Worm (Caenorhabditis elegans) whole organism, L2 larva: ENCODE data around the gene T12D8.9.
A peak's percentile ranks its signal among the peaks of the same experiment; 100 is the strongest.

ENCODE experiments used
- C34F6.9 ChIP-seq: fragments of 150-350 bp; optimal IDR thresholded peaks from 2 replicates; lab custom pipeline; 2014; ENCODE audit warnings: missing biosample characterization, missing genetic modification characterization
- F13H6.1 ChIP-seq: sonication (generic microtip); optimal IDR thresholded peaks from 2 replicates; lab custom pipeline; 2016; ENCODE audit warnings: missing genetic modification characterization, missing compliant biosample characterization
- R02D3.7 ChIP-seq: fragments of 150-350 bp; optimal IDR thresholded peaks from 2 replicates; lab custom pipeline; 2014; ENCODE audit warnings: missing biosample characterization, missing genetic modification characterization
- Y55F3AM.14 ChIP-seq: fragments of 200-800 bp; sonication (Bioruptor generic); optimal IDR thresholded peaks from 2 replicates; lab custom pipeline; 2018; ENCODE audit warnings: mild to moderate bottlenecking, missing genetic modification characterization, missing compliant biosample characterization
- ZK546.5 ChIP-seq: sonication (generic microtip); optimal IDR thresholded peaks from 2 replicates; lab custom pipeline; 2017; ENCODE audit warnings: missing biosample characterization, missing genetic modification characterization
- aly-2 ChIP-seq: fragments of 150-350 bp; optimal IDR thresholded peaks from 2 replicates; lab custom pipeline; 2014; ENCODE audit warnings: missing biosample characterization, missing genetic modification characterization
- ama-1 ChIP-seq: fragments of 150-350 bp; optimal IDR thresholded peaks from 2 replicates; lab custom pipeline; 2018; ENCODE audit warnings: inconsistent platforms
- blmp-1 ChIP-seq: sonication (generic microtip); optimal IDR thresholded peaks from 2 replicates; lab custom pipeline; 2017; ENCODE audit warnings: missing genetic modification characterization, mild to moderate bottlenecking, missing compliant biosample characterization, antibody characterized with exemption, moderate library complexity; ENCODE audit not compliant: insufficient read depth
- ceh-82 ChIP-seq: fragments of 150-350 bp; optimal IDR thresholded peaks from 2 replicates; lab custom pipeline; 2014; ENCODE audit warnings: missing biosample characterization, missing genetic modification characterization
- crh-2 ChIP-seq: sonication (generic microtip); optimal IDR thresholded peaks from 2 replicates; lab custom pipeline; 2017; ENCODE audit warnings: missing biosample characterization, missing genetic modification characterization
- dmd-4 ChIP-seq: sonication (generic microtip); optimal IDR thresholded peaks from 2 replicates; lab custom pipeline; 2017; ENCODE audit warnings: missing biosample characterization, missing genetic modification characterization
- egl-27 ChIP-seq: sonication (generic microtip); optimal IDR thresholded peaks from 3 replicates; lab custom pipeline; 2017; ENCODE audit warnings: missing biosample characterization, missing genetic modification reagents, missing genetic modification characterization
- elt-1 ChIP-seq: fragments of 150-350 bp; optimal IDR thresholded peaks from 2 replicates; lab custom pipeline; 2014; ENCODE audit warnings: missing biosample characterization, missing genetic modification characterization
- elt-3 ChIP-seq: sonication (generic microtip); optimal IDR thresholded peaks from 2 replicates; lab custom pipeline; 2017; ENCODE audit warnings: missing biosample characterization, missing genetic modification characterization
- fos-1 ChIP-seq: fragments of 150-350 bp; optimal IDR thresholded peaks from 2 replicates; lab custom pipeline; 2014; ENCODE audit warnings: missing biosample characterization, missing genetic modification characterization
- gmeb-1 ChIP-seq: fragments of 150-350 bp; optimal IDR thresholded peaks from 2 replicates; lab custom pipeline; 2014; ENCODE audit warnings: missing biosample characterization, missing genetic modification characterization
- lin-11 ChIP-seq: fragments of 150-350 bp; sonication (generic microtip); optimal IDR thresholded peaks from 2 replicates; lab custom pipeline; 2014; ENCODE audit warnings: missing biosample characterization, missing genetic modification characterization, inconsistent platforms, mixed read lengths
- lin-13 ChIP-seq: fragments of 150-350 bp; optimal IDR thresholded peaks from 2 replicates; lab custom pipeline; 2014; ENCODE audit warnings: missing biosample characterization, missing genetic modification reagents, missing genetic modification characterization
- lin-39 ChIP-seq: fragments of 150-350 bp; optimal IDR thresholded peaks from 2 replicates; lab custom pipeline; 2014; ENCODE audit warnings: missing biosample characterization, missing genetic modification reagents, missing genetic modification characterization
- lsy-2 ChIP-seq, 2 experiments: fragments of 150-350 bp in 1 of 2; sonication (generic microtip) in 1 of 2; optimal IDR thresholded peaks; 2 replicates each; lab custom pipeline; 2014 to 2017; ENCODE audit warnings: missing biosample characterization in 2 of 2, missing genetic modification characterization in 2 of 2
- mab-5 ChIP-seq: fragments of 150-350 bp; optimal IDR thresholded peaks from 2 replicates; lab custom pipeline; 2014; ENCODE audit warnings: missing biosample characterization, missing genetic modification characterization
- mbf-1 ChIP-seq: sonication (generic microtip); optimal IDR thresholded peaks from 2 replicates; lab custom pipeline; 2017; ENCODE audit warnings: missing biosample characterization, missing genetic modification characterization
- nhr-11 ChIP-seq: fragments of 150-350 bp; optimal IDR thresholded peaks from 2 replicates; lab custom pipeline; 2014; ENCODE audit warnings: missing biosample characterization, missing genetic modification characterization
- nhr-12 ChIP-seq: fragments of 150-350 bp; optimal IDR thresholded peaks from 2 replicates; lab custom pipeline; 2014; ENCODE audit warnings: missing biosample characterization, missing genetic modification characterization
- nhr-129 ChIP-seq: fragments of 150-350 bp; optimal IDR thresholded peaks from 2 replicates; lab custom pipeline; 2014; ENCODE audit warnings: missing biosample characterization, missing genetic modification characterization
- nhr-21 ChIP-seq: fragments of 150-350 bp; optimal IDR thresholded peaks from 2 replicates; lab custom pipeline; 2014; ENCODE audit warnings: missing biosample characterization, missing genetic modification characterization
- nhr-237 ChIP-seq: fragments of 150-350 bp; optimal IDR thresholded peaks from 2 replicates; lab custom pipeline; 2014; ENCODE audit warnings: missing biosample characterization, missing genetic modification characterization
- nhr-25 ChIP-seq: fragments of 150-350 bp; sonication (generic microtip); optimal IDR thresholded peaks from 3 replicates; lab custom pipeline; 2014; ENCODE audit warnings: missing biosample characterization, missing genetic modification characterization
- nhr-6 ChIP-seq: fragments of 150-350 bp; optimal IDR thresholded peaks from 2 replicates; lab custom pipeline; 2014; ENCODE audit warnings: missing biosample characterization, missing genetic modification characterization
- nhr-77 ChIP-seq: fragments of 150-350 bp; optimal IDR thresholded peaks from 2 replicates; lab custom pipeline; 2014; ENCODE audit warnings: missing biosample characterization, missing genetic modification characterization
- peb-1 ChIP-seq: fragments of 150-350 bp; optimal IDR thresholded peaks from 2 replicates; lab custom pipeline; 2014; ENCODE audit warnings: missing biosample characterization, missing genetic modification characterization
- sma-3 ChIP-seq: sonication (generic microtip); optimal IDR thresholded peaks from 2 replicates; lab custom pipeline; 2016; ENCODE audit warnings: missing genetic modification reagents, missing genetic modification characterization, missing compliant biosample characterization
- sma-9 ChIP-seq, 2 experiments: fragments of 150-350 bp in 1 of 2; sonication (generic microtip) in 1 of 2; optimal IDR thresholded peaks; 2 replicates each; lab custom pipeline; 2014 to 2016; ENCODE audit warnings: missing genetic modification characterization in 2 of 2, mild to moderate bottlenecking in 1 of 2, missing biosample characterization in 1 of 2, missing compliant biosample characterization in 1 of 2, missing genetic modification reagents in 1 of 2, moderate library complexity in 1 of 2
- snpc-4 ChIP-seq: fragments of 150-350 bp; optimal IDR thresholded peaks from 2 replicates; lab custom pipeline; 2014; ENCODE audit warnings: missing biosample characterization, missing genetic modification characterization
- unc-39 ChIP-seq: fragments of 150-350 bp; optimal IDR thresholded peaks from 2 replicates; lab custom pipeline; 2014; ENCODE audit warnings: missing biosample characterization, missing genetic modification characterization
- unc-55 ChIP-seq: fragments of 150-350 bp; sonication (generic microtip); optimal IDR thresholded peaks from 3 replicates; lab custom pipeline; 2014; ENCODE audit warnings: missing biosample characterization, missing genetic modification reagents, missing genetic modification characterization
- ztf-11 ChIP-seq: sonication (generic microtip); optimal IDR thresholded peaks from 2 replicates; lab custom pipeline; 2017; ENCODE audit warnings: missing biosample characterization, missing genetic modification characterization
- ztf-4 ChIP-seq: fragments of 150-350 bp; optimal IDR thresholded peaks from 2 replicates; lab custom pipeline; 2014; ENCODE audit warnings: missing biosample characterization, missing genetic modification characterization

Gene T12D8.9

DNA sequence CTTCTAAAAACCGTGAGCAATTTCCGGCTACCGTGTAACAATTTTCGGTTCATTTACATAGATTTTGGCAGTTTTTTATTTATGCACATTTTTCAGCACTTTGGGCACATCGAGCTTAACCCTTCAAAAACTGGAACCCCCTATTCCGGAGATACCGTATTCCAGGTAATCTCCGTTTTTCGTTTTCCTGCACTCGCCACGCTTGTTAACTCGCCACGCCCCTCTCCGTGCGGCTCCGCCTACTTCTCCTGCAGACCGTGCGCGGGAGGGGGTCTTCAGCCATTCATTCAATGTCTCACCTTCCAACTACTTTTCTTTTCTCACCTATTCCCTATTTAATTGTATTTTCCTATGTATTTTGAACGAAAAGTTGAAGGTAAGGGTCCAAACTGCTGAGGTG is 43.2 kb downstream of the T12D8.9 start:
- TF ChIP-seq unc-55 = no peak
- no peak for TF ChIP-seq lsy-2 (tag; optimal IDR thresholded peaks at IDR 0.05; lab: Kevin White, UChicago)
- TF ChIP-seq sma-9 (GFP tag; optimal IDR thresholded peaks at IDR 0.05; lab: Kevin White, UChicago) = no peak
- no peak for TF ChIP-seq sma-9 (tag; optimal IDR thresholded peaks at IDR 0.05; lab: Kevin White, UChicago)
- no peak for TF ChIP-seq Y55F3AM.14 (GFP tag; lab: Kevin White, UChicago)
- no peak for TF ChIP-seq sma-3 (GFP tag; lab: Kevin White, UChicago)
- TF ChIP-seq mbf-1 (tag; lab: Kevin White, UChicago) = no peak
- no peak for TF ChIP-seq elt-1
- no peak for TF ChIP-seq lin-39 (tag; lab: Kevin White, UChicago)
- TF ChIP-seq nhr-237 = no peak
- no peak for TF ChIP-seq nhr-12
- TF ChIP-seq elt-3 = no peak
- no peak for TF ChIP-seq aly-2
- TF ChIP-seq ceh-82 (tag; lab: Kevin White, UChicago) = no peak
- no peak for TF ChIP-seq mab-5
- TF ChIP-seq gmeb-1 (tag; lab: Kevin White, UChicago) = no peak

ce11 chrIII:13666406-13666805 is 49.5 kb downstream of the T12D8.9 start:
- TF ChIP-seq C34F6.9 = no peak
- no peak for TF ChIP-seq nhr-77 (tag; lab: Kevin White, UChicago)
- no peak for TF ChIP-seq nhr-11 (tag; lab: Kevin White, UChicago)
- TF ChIP-seq peb-1 (tag; lab: Kevin White, UChicago) = no peak
- TF ChIP-seq lsy-2 (tag; optimal IDR thresholded peaks at IDR 0.05; lab: Kevin White, UChicago) = peak in 1 of 2 experiments; percentile 46
- TF ChIP-seq gmeb-1 (tag; lab: Kevin White, UChicago) = no peak
- TF ChIP-seq nhr-21 (tag; lab: Kevin White, UChicago) = no peak
- TF ChIP-seq lin-39 (tag; lab: Kevin White, UChicago) = no peak
- no peak for TF ChIP-seq aly-2
- peak; percentile 52 for TF ChIP-seq unc-55
- TF ChIP-seq egl-27 = no peak
- no peak for TF ChIP-seq crh-2 (tag; lab: Kevin White, UChicago)
- no peak for TF ChIP-seq nhr-129 (tag; lab: Kevin White, UChicago)
- TF ChIP-seq mab-5 = peak; percentile 65
- TF ChIP-seq lin-13 = no peak
- TF ChIP-seq ztf-11 (tag; lab: Kevin White, UChicago) = no peak
- no peak for TF ChIP-seq dmd-4 (tag; lab: Kevin White, UChicago)
- no peak for TF ChIP-seq blmp-1 (tag; lab: Kevin White, UChicago)
- no peak for TF ChIP-seq ama-1
- no peak for TF ChIP-seq fos-1 (tag; lab: Kevin White, UChicago)
- no peak for TF ChIP-seq F13H6.1 (tag; lab: Kevin White, UChicago)
- no peak for TF ChIP-seq mbf-1 (tag; lab: Kevin White, UChicago)
- no peak for TF ChIP-seq R02D3.7 (tag; lab: Kevin White, UChicago)

DNA sequence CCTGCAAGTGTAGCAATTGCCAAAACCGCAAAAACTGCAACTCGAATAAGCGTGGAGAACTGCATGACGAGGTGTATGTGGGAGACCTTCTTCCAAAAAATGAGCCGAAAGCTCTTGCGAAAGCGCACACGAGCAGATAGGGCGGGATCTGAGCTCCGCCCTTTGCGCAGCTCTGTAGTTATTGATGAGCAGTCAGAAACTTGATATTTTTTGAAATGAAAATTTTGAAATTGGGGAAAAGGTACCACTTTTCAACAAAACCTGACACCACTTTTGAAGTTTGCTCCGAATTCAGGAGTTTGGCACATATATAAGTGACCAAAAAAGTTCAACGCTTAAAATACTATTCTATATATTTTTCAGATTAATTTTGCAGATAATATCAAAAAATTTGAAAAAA is 50.8 kb downstream of the T12D8.9 start, which contains the start of gene flp-15:
flp-15 (minus strand) TSS at position 101 of the 400 bp plus-strand sequence.
- TF ChIP-seq sma-3 (GFP tag; lab: Kevin White, UChicago) (no peak), nhr-25 (tag; lab: Kevin White, UChicago) (no peak), ama-1 (no peak), F13H6.1 (tag; lab: Kevin White, UChicago) (no peak), C34F6.9 (no peak), snpc-4 (no peak), gmeb-1 (tag; lab: Kevin White, UChicago) (no peak), elt-1 (no peak), Y55F3AM.14 (GFP tag; lab: Kevin White, UChicago) (no peak), R02D3.7 (tag; lab: Kevin White, UChicago) (no peak), ZK546.5 (tag; lab: Kevin White, UChicago) (no peak), aly-2 (no peak), unc-39 (tag; lab: Kevin White, UChicago) (no peak), elt-3 (no peak), nhr-12 (no peak), sma-9 (GFP tag; optimal IDR thresholded peaks at IDR 0.05; lab: Kevin White, UChicago) (no peak), sma-9 (tag; optimal IDR thresholded peaks at IDR 0.05; lab: Kevin White, UChicago) (no peak)

DNA sequence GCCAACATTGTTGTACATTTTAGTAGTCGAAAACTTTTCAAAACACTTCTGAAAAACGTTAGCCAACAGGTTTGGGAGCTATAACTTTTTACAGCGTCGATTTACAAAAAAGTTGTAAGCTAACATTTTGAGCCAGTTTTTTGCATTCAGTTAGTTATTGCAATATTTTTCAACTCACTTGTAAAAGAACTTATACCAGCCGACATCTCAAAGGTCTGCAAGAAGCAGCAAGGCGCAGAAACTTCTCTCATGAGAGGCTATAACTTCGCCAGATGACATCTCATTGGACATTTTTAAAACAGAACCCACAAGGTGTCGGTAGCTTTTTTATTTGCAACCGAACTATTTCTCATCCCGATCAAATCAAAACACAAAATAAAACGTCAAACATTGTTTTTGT is 52.6 kb downstream of the T12D8.9 start:
- TF ChIP-seq lin-11 (tag; lab: Kevin White, UChicago) (no peak), lin-13 (no peak), mab-5 (no peak), elt-3 (no peak), ama-1 (no peak), ztf-4 (tag; lab: Kevin White, UChicago) (no peak), nhr-6 (tag; lab: Kevin White, UChicago) (no peak)
